Worm (Caenorhabditis elegans) whole organism, midembryonic: ENCODE results near the gene sdz-21.

Experiments
- ztf-23 ChIP-seq: fragments of 200-800 bp; sonication (Bioruptor generic); IDR thresholded peaks from 2 replicates; pipeline ENCODE4 v1.3.6; 2022; ENCODE audit warnings: missing genetic modification reagents, missing genetic modification characterization, missing compliant biosample characterization
- ztf-29 ChIP-seq: fragments of 200-800 bp; sonication (Bioruptor generic); IDR thresholded peaks from 2 replicates; pipeline ENCODE4 v1.3.6; 2022; ENCODE audit warnings: missing genetic modification reagents, missing genetic modification characterization, missing compliant biosample characterization

ce11 chrIII:5634509-5634908 is 22.3 kb downstream of the sdz-21 start:
- TF ChIP-seq ztf-23 (GFP tag; lab: Robert Waterston, UW) = no peak
- no peak for TF ChIP-seq ztf-29
